ENCODE assay signal across 3 worm cellular contexts in genomic region chrIII:513360-513759, ce11.
A peak's percentile ranks its signal among the peaks of the same experiment; 100 is the strongest.
TF ChIP-seq lines count a peak whose summit lies in the region.

No protein-coding gene starts in this region.

TF ChIP-seq in whole organism, L3 larva, 47 proteins besides CTCF, POLR2A, EP300 and RAD21:
- TF ChIP-seq egl-27 (tag; optimal IDR thresholded peaks at IDR 0.05; lab: Kevin White, UChicago) (no peak), fkh-10 (GFP tag; optimal IDR thresholded peaks at IDR 0.05; lab: Kevin White, UChicago) (no peak), pha-4 (tag; optimal IDR thresholded peaks at IDR 0.05; lab: Kevin White, UChicago) (peak; percentile 16), nhr-23 (tag; optimal IDR thresholded peaks at IDR 0.05; lab: Kevin White, UChicago) (no peak), ZK546.5 (tag; optimal IDR thresholded peaks at IDR 0.05; lab: Kevin White, UChicago) (no peak)

TF ChIP-seq in whole organism, L4 larva, 104 proteins besides CTCF, POLR2A, EP300 and RAD21:
- no peak for TF ChIP-seq ceh-20 (GFP tag; IDR thresholded peaks at IDR 0.05; lab: Robert Waterston, UW)
- no peak for TF ChIP-seq Y48G9A.11 (GFP tag; IDR thresholded peaks at IDR 0.05; lab: Robert Waterston, UW)
- peak; percentile 57 for TF ChIP-seq set-16 (GFP tag; IDR thresholded peaks at IDR 0.05; lab: Robert Waterston, UW)
- TF ChIP-seq ceh-82 (tag; optimal IDR thresholded peaks at IDR 0.05; lab: Kevin White, UChicago) = no peak
- TF ChIP-seq F44E2.7 (GFP tag; IDR thresholded peaks at IDR 0.05; lab: Robert Waterston, UW) = no peak
- TF ChIP-seq attf-4 (tag; optimal IDR thresholded peaks at IDR 0.05; lab: Kevin White, UChicago) = no peak

TF ChIP-seq in whole organism, young adult, 124 proteins besides CTCF, POLR2A, EP300 and RAD21:
- TF ChIP-seq zfh-2 (GFP tag; conservative IDR thresholded peaks at IDR 0.05; lab: Robert Waterston, UW) (peak; percentile 66), F22D6.2 (tag; optimal IDR thresholded peaks at IDR 0.05; lab: Kevin White, UChicago) (no peak)
